Fruit fly (Drosophila melanogaster) whole organism, embryonic: ENCODE data around the gene Polr1F.

Experiments used
- C15 ChIP-seq: fragments of 200-800 bp; sonication (Bioruptor generic); IDR thresholded peaks from 3 replicates; pipeline ENCODE4 v1.3.6; 2022; ENCODE audit warnings: missing biosample characterization, missing genetic modification characterization
- CG15601 ChIP-seq: fragments of 200-800 bp; sonication (Bioruptor generic); optimal IDR thresholded peaks from 3 replicates; lab custom pipeline; 2019; ENCODE audit warnings: missing biosample characterization, mild to moderate bottlenecking, missing genetic modification characterization, moderate library complexity
- CG7928 ChIP-seq: fragments of 200-800 bp; sonication (Bioruptor generic); optimal IDR thresholded peaks from 2 replicates; lab custom pipeline; 2017; ENCODE audit warnings: missing biosample characterization, mild to moderate bottlenecking, missing genetic modification characterization
- MESR4 ChIP-seq: fragments of 200-800 bp; sonication (Bioruptor generic); optimal IDR thresholded peaks from 2 replicates; lab custom pipeline; 2018; ENCODE audit warnings: missing biosample characterization, mild to moderate bottlenecking, missing genetic modification characterization, moderate library complexity
- Ssrp ChIP-seq: fragments of 200-800 bp; sonication (Bioruptor generic); optimal IDR thresholded peaks from 2 replicates; lab custom pipeline; 2018; ENCODE audit warnings: missing biosample characterization, mild to moderate bottlenecking, missing genetic modification characterization, moderate library complexity
- bowl ChIP-seq: fragments of 200-800 bp; sonication (Bioruptor generic); IDR thresholded peaks from 2 replicates; pipeline ENCODE4 v1.3.6; 2022; ENCODE audit warnings: missing biosample characterization, missing genetic modification characterization
- gro ChIP-seq: fragments of 200-800 bp; sonication (Bioruptor generic); optimal IDR thresholded peaks from 2 replicates; lab custom pipeline; 2016; ENCODE audit warnings: missing biosample characterization, missing genetic modification characterization
- psq ChIP-seq: fragments of 200-800 bp; sonication (Bioruptor generic); optimal IDR thresholded peaks from 2 replicates; lab custom pipeline; 2017; ENCODE audit warnings: missing biosample characterization, missing genetic modification characterization

DNA sequence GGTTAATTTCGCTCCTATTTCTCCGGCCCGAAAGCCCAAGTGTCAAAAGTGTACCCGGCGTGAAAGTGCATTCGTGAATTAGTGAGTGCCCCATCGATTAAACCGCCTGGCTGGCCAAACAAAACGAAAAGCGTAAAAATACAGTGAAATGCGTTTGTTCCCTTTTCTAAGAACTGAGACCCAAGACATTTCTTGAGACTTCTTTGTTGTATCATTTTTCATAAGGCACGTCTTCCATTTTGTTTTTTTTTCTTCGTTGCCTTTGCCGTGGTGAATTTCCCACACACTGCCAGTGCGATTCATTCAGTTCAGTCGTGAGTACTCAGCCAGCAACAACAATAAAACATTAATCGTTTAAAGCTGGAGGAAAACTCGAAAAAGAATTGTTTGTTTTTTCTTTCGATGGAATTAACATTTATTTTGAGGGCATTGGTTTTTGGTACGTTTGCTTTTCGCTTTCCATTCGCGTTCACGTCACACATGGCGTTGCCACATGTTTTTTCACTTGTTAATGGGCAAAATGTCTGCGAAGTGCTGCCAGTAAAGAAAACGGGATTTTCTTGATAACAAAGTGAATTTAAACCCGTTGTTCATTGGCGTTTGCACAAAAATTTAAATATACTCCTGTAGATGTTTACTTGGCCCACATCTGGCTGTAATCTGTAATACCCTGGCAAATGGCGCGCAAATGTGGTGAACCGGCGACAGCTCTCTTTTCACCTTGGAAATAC, 13.9 kb upstream of the Polr1F start:
- TF ChIP-seq CG15601: no peak
- TF ChIP-seq gro (GFP tag; lab: Kevin White, UChicago): peak; percentile 34
- TF ChIP-seq Ssrp (tag; lab: Kevin White, UChicago): no peak
- no peak for TF ChIP-seq CG7928 (GFP tag; lab: Kevin White, UChicago)
- TF ChIP-seq MESR4 (GFP tag; lab: Kevin White, UChicago): no peak
- peak; percentile 78 for TF ChIP-seq psq (GFP tag; lab: Kevin White, UChicago)
- TF ChIP-seq C15 (GFP tag; lab: Robert Waterston, UW): no peak
- TF ChIP-seq bowl (GFP tag; lab: Robert Waterston, UW): no peak
